Worm (Caenorhabditis elegans) whole organism, young adult: ENCODE data around the gene C43H6.4.

ENCODE experiments used
- C06A6.2 ChIP-seq: fragments of 200-800 bp; sonication (Bioruptor generic); conservative IDR thresholded peaks from 2 replicates; pipeline ENCODE4 v1.3.6; 2022; ENCODE audit warnings: missing genetic modification characterization, missing compliant biosample characterization
- F23B12.7 ChIP-seq: sonication (generic microtip); optimal IDR thresholded peaks from 2 replicates; lab custom pipeline; 2017; ENCODE audit warnings: missing genetic modification characterization, mild to moderate bottlenecking, missing compliant biosample characterization, antibody characterized with exemption, moderate library complexity; ENCODE audit not compliant: insufficient read depth
- F55B11.4 ChIP-seq: sonication (generic microtip); optimal IDR thresholded peaks from 2 replicates; lab custom pipeline; 2016; ENCODE audit warnings: missing compliant biosample characterization, missing genetic modification characterization, borderline replicate concordance; ENCODE audit not compliant: insufficient read depth
- K11D2.4 ChIP-seq: fragments of 200-800 bp; sonication (Bioruptor generic); IDR thresholded peaks from 2 replicates; pipeline ENCODE4 v1.3.6; 2022; ENCODE audit warnings: missing genetic modification reagents, missing genetic modification characterization, missing compliant biosample characterization
- K12H6.12 ChIP-seq: fragments of 200-800 bp; sonication (Bioruptor generic); optimal IDR thresholded peaks from 2 replicates; lab custom pipeline; 2018; ENCODE audit warnings: mild to moderate bottlenecking, missing genetic modification characterization, missing compliant biosample characterization
- Y53F4B.3 ChIP-seq: fragments of 200-800 bp; sonication (Bioruptor generic); IDR thresholded peaks from 2 replicates; pipeline ENCODE4 v1.3.6; 2022; ENCODE audit warnings: missing genetic modification reagents, missing genetic modification characterization, missing compliant biosample characterization
- Y56A3A.18 ChIP-seq: fragments of 200-800 bp; sonication (Bioruptor generic); IDR thresholded peaks from 2 replicates; pipeline ENCODE4 v1.3.6; 2022; ENCODE audit warnings: missing genetic modification reagents, missing genetic modification characterization, missing compliant biosample characterization
- Y79H2A.3 ChIP-seq: fragments of 200-800 bp; sonication (Bioruptor generic); conservative IDR thresholded peaks from 2 replicates; pipeline ENCODE4 v1.3.6; 2022; ENCODE audit warnings: missing genetic modification reagents, missing genetic modification characterization, missing compliant biosample characterization
- ama-1 ChIP-seq, 3 experiments: fragments of 150-350 bp in 1 of 3; sonication (generic microtip) in 2 of 3; optimal IDR thresholded peaks; 2 replicates each; lab custom pipeline; 2014 to 2018; ENCODE audit warnings: missing biosample characterization in 2 of 3, missing genetic modification characterization in 2 of 3, missing genetic modification reagents in 2 of 3
- atf-7 ChIP-seq: sonication (generic microtip); optimal IDR thresholded peaks from 2 replicates; lab custom pipeline; 2017; ENCODE audit warnings: mild to moderate bottlenecking, missing genetic modification characterization, missing compliant biosample characterization
- bed-2 ChIP-seq: fragments of 200-800 bp; sonication (Bioruptor generic); IDR thresholded peaks from 2 replicates; pipeline ENCODE4 v1.3.6; 2022; ENCODE audit warnings: missing genetic modification reagents, missing genetic modification characterization, missing compliant biosample characterization
- cebp-1 ChIP-seq, 2 experiments: fragments of 200-800 bp in 1 of 2; sonication (Bioruptor generic) in 1 of 2; sonication (generic microtip) in 1 of 2; IDR thresholded peaks in 1 of 2; optimal IDR thresholded peaks in 1 of 2; 2 replicates each; pipeline versions ENCODE4 v1.3.6 to Lab custom; 2017 to 2022; ENCODE audit warnings: missing compliant biosample characterization in 2 of 2, missing genetic modification characterization in 2 of 2, mild to moderate bottlenecking in 1 of 2, missing genetic modification reagents in 1 of 2, moderate library complexity in 1 of 2
- dox-1 ChIP-seq: fragments of 200-800 bp; sonication (Bioruptor generic); IDR thresholded peaks from 2 replicates; pipeline ENCODE4 v1.3.6; 2022; ENCODE audit warnings: missing genetic modification reagents, missing genetic modification characterization, missing compliant biosample characterization
- efl-1 ChIP-seq: fragments of 150-350 bp; optimal IDR thresholded peaks from 2 replicates; lab custom pipeline; 2014; ENCODE audit warnings: missing biosample characterization, missing genetic modification reagents, missing genetic modification characterization
- egl-44 ChIP-seq: fragments of 200-800 bp; sonication (Bioruptor generic); IDR thresholded peaks from 2 replicates; pipeline ENCODE4 v1.3.6; 2022; ENCODE audit warnings: missing genetic modification reagents, missing genetic modification characterization, missing compliant biosample characterization
- ekl-4 ChIP-seq: fragments of 200-800 bp; sonication (Bioruptor generic); IDR thresholded peaks from 2 replicates; pipeline ENCODE4 v1.3.6; 2022; ENCODE audit warnings: missing genetic modification reagents, missing genetic modification characterization, missing compliant biosample characterization
- gei-17 ChIP-seq: fragments of 200-800 bp; sonication (Bioruptor generic); optimal IDR thresholded peaks from 2 replicates; lab custom pipeline; 2018; ENCODE audit warnings: mild to moderate bottlenecking, missing genetic modification characterization, missing compliant biosample characterization
- hlh-26 ChIP-seq: fragments of 200-800 bp; sonication (Bioruptor generic); conservative IDR thresholded peaks from 2 replicates; pipeline ENCODE4 v1.3.6; 2022; ENCODE audit warnings: missing genetic modification reagents, missing genetic modification characterization, missing compliant biosample characterization
- hmg-20 ChIP-seq: fragments of 200-800 bp; sonication (Bioruptor generic); IDR thresholded peaks from 2 replicates; pipeline ENCODE4 v1.3.6; 2022; ENCODE audit warnings: missing genetic modification reagents, missing genetic modification characterization, missing compliant biosample characterization
- hsf-1 ChIP-seq: fragments of 200-800 bp; sonication (Bioruptor generic); IDR thresholded peaks from 2 replicates; pipeline ENCODE4 v1.3.6; 2022; ENCODE audit warnings: missing genetic modification reagents, missing genetic modification characterization, missing compliant biosample characterization
- lin-40 ChIP-seq: sonication (generic microtip); optimal IDR thresholded peaks from 2 replicates; lab custom pipeline; 2016; ENCODE audit warnings: missing genetic modification characterization, mild to moderate bottlenecking, missing compliant biosample characterization, missing genotype, missing genetic modification reagents
- lir-1 ChIP-seq: fragments of 200-800 bp; sonication (Bioruptor generic); conservative IDR thresholded peaks from 2 replicates; pipeline ENCODE4 v1.3.6; 2022; ENCODE audit warnings: missing genetic modification reagents, missing genetic modification characterization, missing compliant biosample characterization
- lsy-27 ChIP-seq: sonication (generic microtip); optimal IDR thresholded peaks from 2 replicates; lab custom pipeline; 2017; ENCODE audit warnings: missing genetic modification characterization, mild to moderate bottlenecking, missing compliant biosample characterization, antibody characterized with exemption, missing genotype, borderline replicate concordance; ENCODE audit not compliant: insufficient read depth
- madf-3 ChIP-seq: fragments of 200-800 bp; sonication (Bioruptor generic); IDR thresholded peaks from 2 replicates; pipeline ENCODE4 v1.3.6; 2022; ENCODE audit warnings: missing genetic modification reagents, missing genetic modification characterization, missing compliant biosample characterization
- madf-6 ChIP-seq: fragments of 200-800 bp; sonication (Bioruptor generic); IDR thresholded peaks from 2 replicates; pipeline ENCODE4 v1.3.6; 2022; ENCODE audit warnings: missing genetic modification reagents, missing genetic modification characterization, missing compliant biosample characterization
- nfyb-1 ChIP-seq: fragments of 200-800 bp; sonication (Bioruptor generic); IDR thresholded peaks from 2 replicates; pipeline ENCODE4 v1.3.6; 2022; ENCODE audit warnings: missing genetic modification reagents, missing genetic modification characterization, missing compliant biosample characterization
- nhr-179 ChIP-seq: sonication (generic microtip); optimal IDR thresholded peaks from 2 replicates; lab custom pipeline; 2016; ENCODE audit warnings: mild to moderate bottlenecking, missing genetic modification characterization, missing compliant biosample characterization
- nhr-27 ChIP-seq: fragments of 200-800 bp; sonication (Bioruptor generic); optimal IDR thresholded peaks from 2 replicates; lab custom pipeline; 2018; ENCODE audit warnings: mild to moderate bottlenecking, missing genetic modification characterization, moderate library complexity, missing compliant biosample characterization
- nhr-80 ChIP-seq: sonication (generic microtip); optimal IDR thresholded peaks from 2 replicates; lab custom pipeline; 2016; ENCODE audit warnings: missing genetic modification characterization, missing compliant biosample characterization
- snpc-3.4 ChIP-seq: sonication (generic microtip); optimal IDR thresholded peaks from 2 replicates; lab custom pipeline; 2017; ENCODE audit warnings: missing genetic modification characterization, mild to moderate bottlenecking, missing compliant biosample characterization, antibody characterized with exemption, moderate library complexity, missing genotype, missing genetic modification reagents
- snpc-4 ChIP-seq, 5 experiments: fragments of 150-350 bp in 1 of 5; sonication (generic microtip) in 4 of 5; optimal IDR thresholded peaks; 2 replicates each; lab custom pipeline; 2014 to 2018; ENCODE audit warnings: missing genetic modification characterization in 5 of 5, missing biosample characterization in 3 of 5, antibody characterized with exemption in 2 of 5, mild to moderate bottlenecking in 2 of 5, missing compliant biosample characterization in 2 of 5, missing genotype in 2 of 5, moderate library complexity in 2 of 5, missing genetic modification reagents in 1 of 5
- xnd-1 ChIP-seq: sonication (generic microtip); optimal IDR thresholded peaks from 2 replicates; lab custom pipeline; 2016; ENCODE audit warnings: missing genotype, missing genetic modification reagents, missing genetic modification characterization, missing compliant biosample characterization
- zfh-2 ChIP-seq: fragments of 200-800 bp; sonication (Bioruptor generic); conservative IDR thresholded peaks from 2 replicates; pipeline ENCODE4 v1.3.6; 2022; ENCODE audit warnings: missing genetic modification reagents, missing genetic modification characterization, missing compliant biosample characterization
- ztf-22 ChIP-seq: fragments of 200-800 bp; sonication (Bioruptor generic); optimal IDR thresholded peaks from 2 replicates; lab custom pipeline; 2018; ENCODE audit warnings: mild to moderate bottlenecking, missing genetic modification characterization, moderate library complexity, missing compliant biosample characterization
- ztf-28 ChIP-seq: fragments of 200-800 bp; sonication (Bioruptor generic); IDR thresholded peaks from 2 replicates; pipeline ENCODE4 v1.3.6; 2022; ENCODE audit warnings: missing genetic modification reagents, missing genetic modification characterization, missing compliant biosample characterization
- ztf-6 ChIP-seq: fragments of 200-800 bp; sonication (Bioruptor generic); IDR thresholded peaks from 2 replicates; pipeline ENCODE4 v1.3.6; 2022; ENCODE audit warnings: missing genetic modification reagents, missing genetic modification characterization, missing compliant biosample characterization

C43H6.4 gene

ce11 chrX:2382227-2382626 is 21.6 kb upstream of the C43H6.4 start (continued):
- no peak for TF ChIP-seq cebp-1 (GFP tag; IDR thresholded peaks at IDR 0.05; lab: Robert Waterston, UW)
- TF ChIP-seq cebp-1 (tag; optimal IDR thresholded peaks at IDR 0.05; lab: Kevin White, UChicago) = no peak
- TF ChIP-seq lin-40 (tag; lab: Kevin White, UChicago) = peak; percentile 54
- TF ChIP-seq, all 124 proteins: peak for 10

DNA sequence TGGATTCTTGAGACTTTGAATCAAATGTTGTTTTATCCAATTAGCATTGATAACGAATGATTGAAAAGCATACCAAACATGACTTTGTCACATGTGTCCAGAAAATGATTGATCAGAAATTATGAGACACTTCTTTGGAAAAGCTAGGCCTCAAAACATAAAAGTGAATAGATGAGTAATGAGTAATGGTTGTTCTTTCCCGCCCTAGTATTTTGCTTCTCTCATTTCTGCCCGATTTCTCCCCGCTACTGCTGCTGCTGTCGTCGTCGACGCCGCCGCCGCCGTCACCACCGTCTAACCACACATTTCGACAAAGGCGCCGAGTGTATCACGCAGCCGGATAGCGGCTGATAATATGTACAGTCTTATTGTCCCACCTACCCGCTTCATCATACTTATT is 18.4 kb upstream of the C43H6.4 start, which contains the start of gene F47G3.1:
Gene F47G3.1, plus strand, starts transcription at position 301 of the 400 bp plus-strand sequence.
- TF ChIP-seq zfh-2 (GFP tag; lab: Robert Waterston, UW) (peak; percentile 45; the same call in 1 of the 2 replicates), ekl-4 (no peak)

DNA sequence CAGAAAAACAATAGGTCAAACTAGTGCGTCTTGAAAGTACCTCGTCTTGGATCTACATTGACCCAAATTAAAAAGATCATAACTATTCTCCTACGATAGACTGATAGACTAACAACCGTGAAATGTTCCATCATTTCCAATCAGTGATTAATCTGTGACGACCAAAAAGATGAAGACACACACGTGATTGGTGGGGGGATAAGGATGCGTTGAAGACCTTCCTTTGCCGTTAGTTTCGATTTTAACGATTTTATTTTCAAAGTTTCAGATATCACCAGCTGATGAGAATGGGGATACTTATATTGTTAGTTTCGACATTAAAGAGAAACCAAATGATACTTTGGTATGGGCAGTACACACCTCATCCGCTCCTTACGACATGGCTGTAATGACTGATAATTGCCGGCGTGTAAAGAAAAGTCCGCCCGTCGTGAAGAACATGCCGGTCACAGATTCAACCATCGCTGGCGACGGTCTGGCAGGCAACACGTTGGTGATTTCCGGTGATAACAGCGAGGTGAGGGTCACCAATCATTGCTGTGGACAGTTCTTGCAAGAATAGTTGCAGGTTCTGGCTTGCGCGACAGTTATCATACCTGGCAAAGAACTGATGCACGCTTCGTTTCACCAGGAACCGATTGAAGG is 16.8 kb upstream of the C43H6.4 start:
- TF ChIP-seq nfyb-1 (GFP tag; lab: Robert Waterston, UW) (0 out of 2 replicates have a peak, but pooled peaks have one; percentile 15), zfh-2 (GFP tag; lab: Robert Waterston, UW) (no peak)

DNA sequence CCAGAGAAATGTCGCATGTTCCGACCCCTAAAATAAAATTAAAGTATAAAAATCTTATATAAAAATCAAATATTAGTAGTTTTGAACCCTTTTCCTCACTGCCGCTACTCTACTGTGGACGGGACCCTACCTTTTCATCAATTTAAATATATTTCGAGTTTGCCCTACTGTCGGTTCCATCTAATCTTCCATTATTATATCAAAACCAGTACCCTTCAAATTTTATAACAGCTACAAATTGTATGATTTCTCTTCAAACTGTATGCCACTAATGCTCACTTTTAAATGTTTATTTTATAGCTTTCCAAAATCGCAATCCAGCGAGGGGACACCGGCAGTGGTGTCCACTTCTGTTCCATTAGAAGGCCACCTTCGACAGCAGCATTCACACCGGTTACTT is 8.8 kb upstream of the C43H6.4 start, which contains the start of gene C43H6.6:
Gene C43H6.6, plus strand, starts transcription at position 301 of the 400 bp plus-strand sequence.
- TF ChIP-seq gei-17 (GFP tag; lab: Kevin White, UChicago) = no peak
- TF ChIP-seq ztf-6 (GFP tag; lab: Robert Waterston, UW) = no peak
- no peak for TF ChIP-seq nhr-27 (tag; lab: Kevin White, UChicago)
- TF ChIP-seq Y79H2A.3 (GFP tag; lab: Robert Waterston, UW) = no peak
- TF ChIP-seq hsf-1 = no peak
- no peak for TF ChIP-seq F55B11.4 (tag; lab: Kevin White, UChicago)
- TF ChIP-seq Y53F4B.3 (GFP tag; lab: Robert Waterston, UW) = no peak
- TF ChIP-seq lir-1 (GFP tag; lab: Robert Waterston, UW) = no peak
- TF ChIP-seq hlh-26 (GFP tag; lab: Robert Waterston, UW) = no peak
- TF ChIP-seq F23B12.7 (tag; lab: Kevin White, UChicago) = no peak
- TF ChIP-seq nhr-179 (tag; lab: Kevin White, UChicago) = no peak
- TF ChIP-seq snpc-4 (GFP tag; optimal IDR thresholded peaks at IDR 0.05; lab: Kevin White, UChicago) = no peak
- no peak for TF ChIP-seq snpc-4 (tag; optimal IDR thresholded peaks at IDR 0.05; lab: Kevin White, UChicago)

DNA sequence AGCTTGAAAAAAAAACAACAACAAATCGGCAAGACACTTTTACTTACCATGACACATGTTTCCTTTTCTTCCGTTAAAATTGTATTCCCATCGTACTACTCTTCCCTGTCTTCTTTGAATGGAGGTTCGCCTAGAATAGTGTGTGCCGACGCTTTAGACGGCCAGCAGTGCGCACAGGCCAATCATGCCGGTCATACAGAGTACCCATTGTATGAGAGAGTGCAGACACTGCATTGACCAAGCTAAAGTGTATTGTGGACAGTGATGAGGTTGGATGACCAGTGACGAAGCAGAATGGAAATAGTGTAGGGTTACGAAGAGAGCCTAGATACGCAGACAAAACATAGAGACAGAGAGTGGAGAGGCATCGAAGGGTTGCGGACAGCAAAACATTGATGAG is 1.9 kb upstream of the C43H6.4 start, which contains the start of gene dhhc-9:
Gene dhhc-9, minus strand, starts transcription at position 154 of the 400 bp plus-strand sequence.
- TF ChIP-seq efl-1 (GFP tag; lab: Kevin White, UChicago) (no peak), madf-3 (no peak), ama-1 (optimal IDR thresholded peaks at IDR 0.05; lab: Kevin White, UChicago) (no peak), ama-1 (GFP tag; optimal IDR thresholded peaks at IDR 0.05; lab: Kevin White, UChicago) (no peak), C06A6.2 (GFP tag; lab: Robert Waterston, UW) (peak; percentile 19; the same call in 1 of the 2 replicates), nfyb-1 (GFP tag; lab: Robert Waterston, UW) (no peak), K11D2.4 (GFP tag; lab: Robert Waterston, UW) (0 out of 2 replicates have a peak, but pooled peaks have one; percentile 40), egl-44 (GFP tag; lab: Robert Waterston, UW) (0 out of 2 replicates have a peak, but pooled peaks have one; percentile 35), atf-7 (tag; lab: Kevin White, UChicago) (no peak), snpc-4 (GFP tag; optimal IDR thresholded peaks at IDR 0.05; lab: Kevin White, UChicago) (no peak), snpc-4 (tag; optimal IDR thresholded peaks at IDR 0.05; lab: Kevin White, UChicago) (peak in 1 of 4 experiments; percentile 7), K12H6.12 (tag; lab: Kevin White, UChicago) (peak; percentile 27), hmg-20 (GFP tag; lab: Robert Waterston, UW) (peak; percentile 24; the same call in 1 of the 2 replicates), madf-6 (0 out of 2 replicates have a peak, but pooled peaks have one; percentile 11), snpc-3.4 (tag; lab: Kevin White, UChicago) (no peak), nhr-80 (peak; percentile 52), ztf-28 (no peak), xnd-1 (tag; lab: Kevin White, UChicago) (no peak), dox-1 (GFP tag; lab: Robert Waterston, UW) (0 out of 2 replicates have a peak, but pooled peaks have one; percentile 62), ztf-22 (no peak), lsy-27 (no peak), bed-2 (GFP tag; lab: Robert Waterston, UW) (no peak), lin-40 (tag; lab: Kevin White, UChicago) (peak; percentile 66), Y56A3A.18 (0 out of 2 replicates have a peak, but pooled peaks have one; percentile 70)
